Worm (Caenorhabditis elegans) whole organism, L2 larva: ENCODE data around the gene glc-3.

ENCODE experiments used
- C34F6.9 ChIP-seq: fragments of 150-350 bp; optimal IDR thresholded peaks from 2 replicates; lab custom pipeline; 2014; ENCODE audit warnings: missing biosample characterization, missing genetic modification characterization
- F13H6.1 ChIP-seq: sonication (generic microtip); optimal IDR thresholded peaks from 2 replicates; lab custom pipeline; 2016; ENCODE audit warnings: missing genetic modification characterization, missing compliant biosample characterization
- R02D3.7 ChIP-seq: fragments of 150-350 bp; optimal IDR thresholded peaks from 2 replicates; lab custom pipeline; 2014; ENCODE audit warnings: missing biosample characterization, missing genetic modification characterization
- ZK546.5 ChIP-seq: sonication (generic microtip); optimal IDR thresholded peaks from 2 replicates; lab custom pipeline; 2017; ENCODE audit warnings: missing biosample characterization, missing genetic modification characterization
- aly-2 ChIP-seq: fragments of 150-350 bp; optimal IDR thresholded peaks from 2 replicates; lab custom pipeline; 2014; ENCODE audit warnings: missing biosample characterization, missing genetic modification characterization
- ama-1 ChIP-seq: fragments of 150-350 bp; optimal IDR thresholded peaks from 2 replicates; lab custom pipeline; 2018; ENCODE audit warnings: inconsistent platforms
- ceh-82 ChIP-seq: fragments of 150-350 bp; optimal IDR thresholded peaks from 2 replicates; lab custom pipeline; 2014; ENCODE audit warnings: missing biosample characterization, missing genetic modification characterization
- crh-2 ChIP-seq: sonication (generic microtip); optimal IDR thresholded peaks from 2 replicates; lab custom pipeline; 2017; ENCODE audit warnings: missing biosample characterization, missing genetic modification characterization
- egl-27 ChIP-seq: sonication (generic microtip); optimal IDR thresholded peaks from 3 replicates; lab custom pipeline; 2017; ENCODE audit warnings: missing biosample characterization, missing genetic modification reagents, missing genetic modification characterization
- elt-1 ChIP-seq: fragments of 150-350 bp; optimal IDR thresholded peaks from 2 replicates; lab custom pipeline; 2014; ENCODE audit warnings: missing biosample characterization, missing genetic modification characterization
- fos-1 ChIP-seq: fragments of 150-350 bp; optimal IDR thresholded peaks from 2 replicates; lab custom pipeline; 2014; ENCODE audit warnings: missing biosample characterization, missing genetic modification characterization
- gmeb-1 ChIP-seq: fragments of 150-350 bp; optimal IDR thresholded peaks from 2 replicates; lab custom pipeline; 2014; ENCODE audit warnings: missing biosample characterization, missing genetic modification characterization
- lin-11 ChIP-seq: fragments of 150-350 bp; sonication (generic microtip); optimal IDR thresholded peaks from 2 replicates; lab custom pipeline; 2014; ENCODE audit warnings: missing biosample characterization, missing genetic modification characterization, inconsistent platforms, mixed read lengths
- lin-13 ChIP-seq: fragments of 150-350 bp; optimal IDR thresholded peaks from 2 replicates; lab custom pipeline; 2014; ENCODE audit warnings: missing biosample characterization, missing genetic modification reagents, missing genetic modification characterization
- lsy-2 ChIP-seq, 2 experiments: fragments of 150-350 bp in 1 of 2; sonication (generic microtip) in 1 of 2; optimal IDR thresholded peaks; 2 replicates each; lab custom pipeline; 2014 to 2017; ENCODE audit warnings: missing biosample characterization in 2 of 2, missing genetic modification characterization in 2 of 2
- mab-5 ChIP-seq: fragments of 150-350 bp; optimal IDR thresholded peaks from 2 replicates; lab custom pipeline; 2014; ENCODE audit warnings: missing biosample characterization, missing genetic modification characterization
- mbf-1 ChIP-seq: sonication (generic microtip); optimal IDR thresholded peaks from 2 replicates; lab custom pipeline; 2017; ENCODE audit warnings: missing biosample characterization, missing genetic modification characterization
- mdl-1 ChIP-seq, 2 experiments: fragments of 150-350 bp in 1 of 2; sonication (generic microtip) in 1 of 2; optimal IDR thresholded peaks; 2 replicates each; lab custom pipeline; 2017; ENCODE audit warnings: missing biosample characterization in 2 of 2, missing genetic modification characterization in 2 of 2
- nhr-129 ChIP-seq: fragments of 150-350 bp; optimal IDR thresholded peaks from 2 replicates; lab custom pipeline; 2014; ENCODE audit warnings: missing biosample characterization, missing genetic modification characterization
- nhr-21 ChIP-seq: fragments of 150-350 bp; optimal IDR thresholded peaks from 2 replicates; lab custom pipeline; 2014; ENCODE audit warnings: missing biosample characterization, missing genetic modification characterization
- nhr-25 ChIP-seq: fragments of 150-350 bp; sonication (generic microtip); optimal IDR thresholded peaks from 3 replicates; lab custom pipeline; 2014; ENCODE audit warnings: missing biosample characterization, missing genetic modification characterization
- nhr-6 ChIP-seq: fragments of 150-350 bp; optimal IDR thresholded peaks from 2 replicates; lab custom pipeline; 2014; ENCODE audit warnings: missing biosample characterization, missing genetic modification characterization
- nhr-77 ChIP-seq: fragments of 150-350 bp; optimal IDR thresholded peaks from 2 replicates; lab custom pipeline; 2014; ENCODE audit warnings: missing biosample characterization, missing genetic modification characterization
- peb-1 ChIP-seq: fragments of 150-350 bp; optimal IDR thresholded peaks from 2 replicates; lab custom pipeline; 2014; ENCODE audit warnings: missing biosample characterization, missing genetic modification characterization
- skn-1 ChIP-seq: sonication (generic microtip); optimal IDR thresholded peaks from 2 replicates; lab custom pipeline; 2017; ENCODE audit warnings: missing biosample characterization, missing genetic modification characterization
- sma-3 ChIP-seq: sonication (generic microtip); optimal IDR thresholded peaks from 2 replicates; lab custom pipeline; 2016; ENCODE audit warnings: missing genetic modification reagents, missing genetic modification characterization, missing compliant biosample characterization
- sma-9 ChIP-seq, 2 experiments: fragments of 150-350 bp in 1 of 2; sonication (generic microtip) in 1 of 2; optimal IDR thresholded peaks; 2 replicates each; lab custom pipeline; 2014 to 2016; ENCODE audit warnings: missing genetic modification characterization in 2 of 2, mild to moderate bottlenecking in 1 of 2, missing biosample characterization in 1 of 2, missing compliant biosample characterization in 1 of 2, missing genetic modification reagents in 1 of 2, moderate library complexity in 1 of 2
- snpc-4 ChIP-seq: fragments of 150-350 bp; optimal IDR thresholded peaks from 2 replicates; lab custom pipeline; 2014; ENCODE audit warnings: missing biosample characterization, missing genetic modification characterization
- unc-39 ChIP-seq: fragments of 150-350 bp; optimal IDR thresholded peaks from 2 replicates; lab custom pipeline; 2014; ENCODE audit warnings: missing biosample characterization, missing genetic modification characterization
- unc-55 ChIP-seq: fragments of 150-350 bp; sonication (generic microtip); optimal IDR thresholded peaks from 3 replicates; lab custom pipeline; 2014; ENCODE audit warnings: missing biosample characterization, missing genetic modification reagents, missing genetic modification characterization
- zag-1 ChIP-seq: fragments of 150-350 bp; optimal IDR thresholded peaks from 2 replicates; lab custom pipeline; 2014; ENCODE audit warnings: missing biosample characterization, missing genetic modification characterization
- ztf-1 ChIP-seq: fragments of 200-800 bp; sonication (Bioruptor generic); conservative IDR thresholded peaks from 2 replicates; pipeline ENCODE4 v1.3.6; 2022; ENCODE audit warnings: missing genetic modification characterization, missing compliant biosample characterization
- ztf-11 ChIP-seq: sonication (generic microtip); optimal IDR thresholded peaks from 2 replicates; lab custom pipeline; 2017; ENCODE audit warnings: missing biosample characterization, missing genetic modification characterization
- ztf-4 ChIP-seq: fragments of 150-350 bp; optimal IDR thresholded peaks from 2 replicates; lab custom pipeline; 2014; ENCODE audit warnings: missing biosample characterization, missing genetic modification characterization

The glc-3 gene

ce11 chrV:5453615-5454014, at the start of gene glc-3:
TSS of gene glc-3 (minus strand) at chrV:5453715.
- TF ChIP-seq zag-1 (tag; lab: Kevin White, UChicago) (no peak), nhr-77 (tag; lab: Kevin White, UChicago) (no peak)
- TF ChIP-seq, all 48 proteins: peak for 0

ce11 chrV:5502701-5503100, 49.2 kb upstream of the glc-3 start:
- TF ChIP-seq ama-1 (lab: Kevin White, UChicago) (peak; percentile 29), elt-1 (tag; lab: Kevin White, UChicago) (no peak), lin-13 (GFP tag; lab: Kevin White, UChicago) (no peak), sma-3 (GFP tag; lab: Kevin White, UChicago) (peak; percentile 6)

ce11 chrV:5499475-5499874, 46.0 kb upstream of the glc-3 start:
- TF ChIP-seq mdl-1 (tag; optimal IDR thresholded peaks at IDR 0.05; lab: Kevin White, UChicago) (no peak), peb-1 (tag; lab: Kevin White, UChicago) (no peak), elt-1 (tag; lab: Kevin White, UChicago) (no peak), fos-1 (tag; lab: Kevin White, UChicago) (no peak)

DNA sequence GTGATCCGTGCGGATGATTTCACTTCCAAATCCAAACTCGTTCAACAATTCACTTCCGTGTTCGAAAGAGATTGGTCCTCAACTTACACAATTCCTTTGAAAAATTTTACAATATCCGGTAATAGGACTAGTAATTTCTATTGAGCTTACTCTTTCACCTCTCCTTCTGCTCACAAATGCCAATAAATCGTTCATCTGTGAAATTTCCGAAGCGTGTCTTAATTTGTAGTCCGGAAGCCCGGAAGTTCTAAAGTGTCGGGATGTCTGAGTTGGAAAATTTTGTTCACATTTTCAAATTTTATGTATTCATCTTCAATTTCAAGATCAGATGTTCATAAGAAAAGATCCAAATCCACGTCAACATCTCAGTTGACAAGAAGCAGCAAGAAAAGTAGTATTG, 39.9 kb upstream of the glc-3 start, which contains the start of gene T05C3.2:
T05C3.2 (plus strand) TSS at position 301 of the 400 bp plus-strand sequence.
- TF ChIP-seq mbf-1 (tag; lab: Kevin White, UChicago) (no peak), peb-1 (tag; lab: Kevin White, UChicago) (no peak), mdl-1 (tag; optimal IDR thresholded peaks at IDR 0.05; lab: Kevin White, UChicago) (no peak), egl-27 (tag; lab: Kevin White, UChicago) (no peak), ZK546.5 (no peak), aly-2 (tag; lab: Kevin White, UChicago) (no peak)

ce11 chrV:5490205-5490604, 36.7 kb upstream of the glc-3 start, which contains the start of gene T05C3.6:
TSS of gene T05C3.6 (plus strand) at chrV:5490445.
- no peak for TF ChIP-seq lsy-2 (tag; optimal IDR thresholded peaks at IDR 0.05; lab: Kevin White, UChicago)
- peak; percentile 20 for TF ChIP-seq gmeb-1
- TF ChIP-seq ceh-82 = no peak
- peak; percentile 89 for TF ChIP-seq fos-1 (tag; lab: Kevin White, UChicago)
- no peak for TF ChIP-seq ztf-1 (GFP tag; lab: Robert Waterston, UW)
- no peak for TF ChIP-seq R02D3.7 (tag; lab: Kevin White, UChicago)
- peak; percentile 28 for TF ChIP-seq crh-2
- TF ChIP-seq nhr-77 (tag; lab: Kevin White, UChicago) = no peak
- TF ChIP-seq mab-5 (tag; lab: Kevin White, UChicago) = no peak

- TF ChIP-seq F13H6.1 (tag; lab: Kevin White, UChicago) (no peak), lsy-2 (tag; optimal IDR thresholded peaks at IDR 0.05; lab: Kevin White, UChicago) (no peak), unc-39 (tag; lab: Kevin White, UChicago) (no peak), mdl-1 (tag; optimal IDR thresholded peaks at IDR 0.05; lab: Kevin White, UChicago) (no peak), snpc-4 (tag; lab: Kevin White, UChicago) (no peak), unc-55 (GFP tag; lab: Kevin White, UChicago) (no peak)
Measured at ce11 chrV:5488766-5489165, 35.3 kb upstream of the glc-3 start, which contains the start of gene grl-18. TSS of gene grl-18 (minus strand) at chrV:5488866.

ce11 chrV:5487180-5487579, 33.7 kb upstream of the glc-3 start:
- TF ChIP-seq egl-27 (tag; lab: Kevin White, UChicago) = no peak
- no peak for TF ChIP-seq nhr-129
- no peak for TF ChIP-seq lin-11 (tag; lab: Kevin White, UChicago)
- no peak for TF ChIP-seq ztf-4
- TF ChIP-seq sma-9 (GFP tag; optimal IDR thresholded peaks at IDR 0.05; lab: Kevin White, UChicago) = no peak
- TF ChIP-seq sma-9 (tag; optimal IDR thresholded peaks at IDR 0.05; lab: Kevin White, UChicago) = no peak
- no peak for TF ChIP-seq nhr-25 (tag; lab: Kevin White, UChicago)
- TF ChIP-seq lin-13 (GFP tag; lab: Kevin White, UChicago) = no peak
- no peak for TF ChIP-seq fos-1 (tag; lab: Kevin White, UChicago)
- TF ChIP-seq nhr-21 = no peak
- no peak for TF ChIP-seq skn-1
- no peak for TF ChIP-seq ztf-11 (tag; lab: Kevin White, UChicago)
- TF ChIP-seq mdl-1 (tag; optimal IDR thresholded peaks at IDR 0.05; lab: Kevin White, UChicago) = no peak
- no peak for TF ChIP-seq nhr-6 (tag; lab: Kevin White, UChicago)
- TF ChIP-seq ztf-1 (GFP tag; lab: Robert Waterston, UW) = no peak
- no peak for TF ChIP-seq C34F6.9
- TF ChIP-seq R02D3.7 (tag; lab: Kevin White, UChicago) = no peak
- TF ChIP-seq zag-1 (tag; lab: Kevin White, UChicago) = no peak
- TF ChIP-seq elt-1 (tag; lab: Kevin White, UChicago) = no peak
